Fruit fly (Drosophila melanogaster) whole organism, pupa: ENCODE data around the gene RunxB.

Experiments
- CG13204 ChIP-seq: fragments of 200-800 bp; sonication (Bioruptor generic); optimal IDR thresholded peaks from 2 replicates; lab custom pipeline; 2018; ENCODE audit warnings: missing biosample characterization, mild to moderate bottlenecking, missing genetic modification characterization, moderate library complexity
- CG14655 ChIP-seq: fragments of 200-800 bp; sonication (Bioruptor generic); optimal IDR thresholded peaks from 3 replicates; lab custom pipeline; 2017; ENCODE audit warnings: mild to moderate bottlenecking, missing biosample characterization, missing genetic modification reagents, missing genetic modification characterization
- CG8159 ChIP-seq: fragments of 200-800 bp; sonication (Bioruptor generic); optimal IDR thresholded peaks from 3 replicates; lab custom pipeline; 2018; ENCODE audit warnings: missing biosample characterization, mild to moderate bottlenecking, missing genetic modification characterization, moderate library complexity
- CG8301 ChIP-seq: fragments of 200-800 bp; sonication (Bioruptor generic); optimal IDR thresholded peaks from 2 replicates; lab custom pipeline; 2018; ENCODE audit warnings: missing biosample characterization, mild to moderate bottlenecking, missing genetic modification characterization
- D1 ChIP-seq: fragments of 200-800 bp; sonication (Bioruptor generic); optimal IDR thresholded peaks from 2 replicates; lab custom pipeline; 2018; ENCODE audit warnings: missing biosample characterization, mild to moderate bottlenecking, missing genetic modification characterization, moderate library complexity
- Ets98B ChIP-seq: fragments of 200-800 bp; sonication (Bioruptor generic); IDR thresholded peaks from 2 replicates; pipeline ENCODE4 v1.3.6; 2022; ENCODE audit warnings: missing biosample characterization, missing genetic modification characterization
- Pif1A ChIP-seq: fragments of 200-800 bp; sonication (Bioruptor generic); optimal IDR thresholded peaks from 3 replicates; lab custom pipeline; 2016; ENCODE audit warnings: missing biosample characterization, missing genetic modification characterization
- Pif1B ChIP-seq: fragments of 200-800 bp; sonication (Bioruptor generic); optimal IDR thresholded peaks from 3 replicates; lab custom pipeline; 2016; ENCODE audit warnings: missing biosample characterization, missing genetic modification characterization
- fd96Ca ChIP-seq: fragments of 200-800 bp; sonication (Bioruptor generic); IDR thresholded peaks from 3 replicates; pipeline ENCODE4 v1.3.6; 2022; ENCODE audit warnings: missing biosample characterization, missing genetic modification characterization

- TF ChIP-seq CG14655 (GFP tag; lab: Kevin White, UChicago) (peak; percentile 10), fd96Ca (GFP tag; lab: Robert Waterston, UW) (no peak), D1 (tag; lab: Kevin White, UChicago) (no peak), Pif1A (GFP tag; lab: Kevin White, UChicago) (no peak), CG8159 (tag; lab: Kevin White, UChicago) (no peak), CG13204 (GFP tag; lab: Kevin White, UChicago) (no peak), CG8301 (tag; lab: Kevin White, UChicago) (no peak), Ets98B (no peak; the same call in 1 of the 2 replicates), Pif1B (no peak)
Observed at dm6 chrX:20489382-20489994, 48.8 kb upstream of the RunxB start.
